Worm (Caenorhabditis elegans): ENCODE results near the gene cyp-14A2.

cyp-14A2 gene

DNA sequence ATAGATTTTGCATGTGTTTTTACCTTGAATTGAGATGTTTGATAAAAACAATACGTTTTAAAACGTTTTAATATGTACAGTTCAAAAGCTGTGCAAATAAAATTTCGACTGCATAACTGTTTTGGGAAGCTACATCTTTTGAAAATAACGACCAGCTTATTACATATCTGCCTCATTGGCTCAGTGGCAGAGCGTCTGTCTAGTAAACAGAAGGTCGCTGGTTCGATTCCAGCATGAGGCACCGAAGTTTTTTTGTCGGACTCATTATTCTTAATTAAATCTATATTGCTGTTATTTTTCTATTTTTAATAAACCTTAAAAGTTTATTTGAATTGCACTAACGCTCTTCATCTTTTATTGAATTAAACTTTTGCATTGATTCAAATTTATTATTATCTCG lies 23.5 kb upstream of the cyp-14A2 start:
- TF ChIP-seq ama-1 (optimal IDR thresholded peaks at IDR 0.05) (no peak), aly-2 (tag; optimal IDR thresholded peaks at IDR 0.05) (no peak), elt-1 (tag; optimal IDR thresholded peaks at IDR 0.05) (no peak), pqm-1 (tag; optimal IDR thresholded peaks at IDR 0.05) (no peak), nhr-43 (tag; optimal IDR thresholded peaks at IDR 0.05; ENCODE audit: poor library complexity, severe bottlenecking) (no peak), nhr-23 (tag; optimal IDR thresholded peaks at IDR 0.05) (no peak), ceh-82 (tag; optimal IDR thresholded peaks at IDR 0.05) (no peak), ZK546.5 (tag; optimal IDR thresholded peaks at IDR 0.05) (no peak), nhr-11 (tag; optimal IDR thresholded peaks at IDR 0.05) (no peak), jun-1 (tag; optimal IDR thresholded peaks at IDR 0.05) (no peak), ceh-16 (tag; optimal IDR thresholded peaks at IDR 0.05) (no peak)

DNA sequence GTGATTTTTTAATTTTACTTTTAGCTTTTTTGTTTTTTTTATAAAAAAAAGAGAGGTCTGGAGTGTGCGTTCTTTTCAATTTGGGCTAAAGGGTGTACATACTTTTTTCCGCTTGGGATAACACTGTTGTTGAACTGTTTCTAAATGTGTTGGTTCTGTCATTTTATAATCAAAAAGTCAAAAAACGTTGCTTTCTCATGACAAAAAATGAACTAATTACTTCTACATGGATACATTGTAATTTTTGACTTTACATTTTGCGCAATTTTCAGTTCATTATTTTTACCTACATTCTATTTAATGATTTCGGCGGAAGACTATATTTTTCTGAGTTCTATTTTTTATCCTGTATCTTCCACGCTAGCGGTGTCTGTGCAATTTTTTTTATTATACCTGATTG lies 22.0 kb upstream of the cyp-14A2 start, which contains the start of gene srd-38:
srd-38 (plus strand) TSS at position 301 of the 400 bp plus-strand sequence.
- no peak for TF ChIP-seq ceh-82 (tag; optimal IDR thresholded peaks at IDR 0.05)
- no peak for TF ChIP-seq skn-1 (tag; optimal IDR thresholded peaks at IDR 0.05)
- no peak for TF ChIP-seq lin-39 (tag; optimal IDR thresholded peaks at IDR 0.05)
- TF ChIP-seq nfya-1 (tag; optimal IDR thresholded peaks at IDR 0.05; ENCODE audit: insufficient read depth): no peak
- TF ChIP-seq mdl-1 (tag; optimal IDR thresholded peaks at IDR 0.05): no peak
- TF ChIP-seq ceh-28 (tag; optimal IDR thresholded peaks at IDR 0.05): no peak
- TF ChIP-seq unc-62 (GFP tag; optimal IDR thresholded peaks at IDR 0.05): no peak
- TF ChIP-seq aly-2 (tag; optimal IDR thresholded peaks at IDR 0.05): no peak
- no peak for TF ChIP-seq sea-2 (GFP tag; optimal IDR thresholded peaks at IDR 0.05)
- no peak for TF ChIP-seq nhr-11 (tag; optimal IDR thresholded peaks at IDR 0.05)
- TF ChIP-seq hmg-11 (tag; optimal IDR thresholded peaks at IDR 0.05): no peak
- no peak for TF ChIP-seq elt-2 (tag; optimal IDR thresholded peaks at IDR 0.05)
- TF ChIP-seq nhr-23 (tag; optimal IDR thresholded peaks at IDR 0.05): no peak
- no peak for TF ChIP-seq ama-1 (optimal IDR thresholded peaks at IDR 0.05)
- TF ChIP-seq eor-1 (tag; optimal IDR thresholded peaks at IDR 0.05): no peak
- no peak for TF ChIP-seq snpc-4 (tag; optimal IDR thresholded peaks at IDR 0.05)
- TF ChIP-seq ztf-11 (tag; optimal IDR thresholded peaks at IDR 0.05): no peak
- no peak for TF ChIP-seq egl-27 (tag; optimal IDR thresholded peaks at IDR 0.05)
- no peak for TF ChIP-seq fkh-2 (tag; optimal IDR thresholded peaks at IDR 0.05)
- TF ChIP-seq fkh-10 (GFP tag; optimal IDR thresholded peaks at IDR 0.05): no peak

DNA sequence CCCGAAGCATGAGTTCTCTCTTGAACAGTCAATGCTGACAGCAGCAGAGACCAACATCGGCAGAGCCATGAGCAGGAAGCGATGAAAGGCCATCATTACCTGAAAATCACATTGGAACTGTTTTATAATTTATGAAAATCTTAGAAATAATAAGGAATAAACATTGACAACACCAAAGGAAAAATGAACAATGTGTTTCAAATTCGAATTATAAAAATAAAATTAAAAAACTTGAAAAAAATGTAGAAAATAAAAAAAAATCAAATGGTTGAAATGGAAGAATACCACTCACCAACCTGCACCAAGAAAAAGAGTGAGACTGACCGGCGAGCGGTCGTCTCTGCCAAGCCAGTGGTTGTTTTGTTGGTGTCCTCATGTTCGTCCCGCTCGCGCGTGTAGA lies 21.0 kb upstream of the cyp-14A2 start, which contains the start of gene R04D3.3:
R04D3.3 (minus strand) TSS at position 101 of the 400 bp plus-strand sequence.
- TF ChIP-seq nhr-43 (tag; optimal IDR thresholded peaks at IDR 0.05; ENCODE audit: poor library complexity, severe bottlenecking) (no peak), zag-1 (tag; optimal IDR thresholded peaks at IDR 0.05) (no peak), nhr-237 (tag; optimal IDR thresholded peaks at IDR 0.05) (no peak), hmg-11 (tag; optimal IDR thresholded peaks at IDR 0.05) (no peak), ceh-82 (tag; optimal IDR thresholded peaks at IDR 0.05) (no peak), nhr-67 (tag; optimal IDR thresholded peaks at IDR 0.05) (no peak)

DNA sequence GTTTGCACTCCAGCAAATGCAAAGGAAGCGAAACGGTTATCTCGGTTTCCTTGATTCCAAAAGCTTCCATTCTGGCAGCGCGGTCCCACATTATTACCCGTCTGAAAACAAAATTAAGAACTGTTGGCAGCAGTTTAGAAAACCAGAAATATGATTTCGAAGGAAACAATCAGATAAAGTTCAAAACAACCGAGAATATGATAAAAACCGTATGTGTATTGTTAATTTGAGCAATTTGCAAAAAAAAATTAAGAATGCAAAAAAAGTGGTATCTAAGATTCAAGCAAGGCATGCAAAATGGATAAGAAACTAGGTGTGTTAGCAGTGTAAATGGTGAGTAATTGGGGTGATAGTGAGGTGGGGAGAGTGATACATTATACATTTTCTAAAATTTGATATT lies 19.2 kb upstream of the cyp-14A2 start, which contains the start of gene R04D3.4:
R04D3.4 (minus strand) TSS at position 101 of the 400 bp plus-strand sequence.
- no peak for TF ChIP-seq lsy-12 (tag; optimal IDR thresholded peaks at IDR 0.05)
- TF ChIP-seq mml-1 (tag; optimal IDR thresholded peaks at IDR 0.05): no peak
- no peak for TF ChIP-seq fos-1 (tag; optimal IDR thresholded peaks at IDR 0.05)
- no peak for TF ChIP-seq skn-1 (tag; optimal IDR thresholded peaks at IDR 0.05)
- no peak for TF ChIP-seq nhr-67 (tag; optimal IDR thresholded peaks at IDR 0.05)
- TF ChIP-seq nhr-25 (tag; optimal IDR thresholded peaks at IDR 0.05): no peak
- no peak for TF ChIP-seq elt-3 (tag; optimal IDR thresholded peaks at IDR 0.05)
- TF ChIP-seq fkh-2 (tag; optimal IDR thresholded peaks at IDR 0.05): no peak
- no peak for TF ChIP-seq lin-39 (tag; optimal IDR thresholded peaks at IDR 0.05)

DNA sequence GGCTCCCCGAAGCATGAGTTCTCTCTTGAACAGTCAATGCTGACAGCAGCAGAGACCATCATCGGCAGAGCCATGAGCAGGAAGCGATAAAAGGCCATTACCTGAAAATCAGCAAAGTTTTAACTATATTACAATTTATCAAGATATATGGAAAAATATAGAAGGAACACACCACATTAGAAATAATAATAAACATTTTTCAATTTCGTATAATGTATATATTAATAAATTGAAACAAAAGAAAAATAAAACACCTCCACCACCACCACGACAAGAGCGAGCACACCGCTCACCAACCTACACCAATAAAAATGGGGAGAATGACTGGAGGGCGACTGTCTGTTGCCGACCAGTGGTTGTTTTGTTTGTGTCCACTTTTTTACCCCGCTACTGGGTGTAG lies 17.0 kb upstream of the cyp-14A2 start, which contains the start of gene R04D3.2:
R04D3.2 (minus strand) TSS at position 101 of the 400 bp plus-strand sequence.
- TF ChIP-seq jun-1 (tag; optimal IDR thresholded peaks at IDR 0.05) (no peak), ztf-11 (tag; optimal IDR thresholded peaks at IDR 0.05) (no peak)

Measured in whole organism, L3 larva.